Worm (Caenorhabditis elegans) whole organism, L1 larva: ENCODE measurements around the gene msp-58.

Experiments used
- C16A3.4 ChIP-seq: fragments of 150-350 bp; optimal IDR thresholded peaks from 2 replicates; lab custom pipeline; 2014; ENCODE audit warnings: missing biosample characterization, missing genetic modification characterization
- ceh-8 ChIP-seq: fragments of 200-800 bp; sonication (Bioruptor generic); optimal IDR thresholded peaks from 2 replicates; lab custom pipeline; 2018; ENCODE audit warnings: mild to moderate bottlenecking, missing genetic modification characterization, moderate library complexity, missing compliant biosample characterization
- egl-13 ChIP-seq: sonication (generic microtip); optimal IDR thresholded peaks from 2 replicates; lab custom pipeline; 2016; ENCODE audit warnings: missing genotype, missing genetic modification reagents, missing genetic modification characterization, missing compliant biosample characterization
- egl-27 ChIP-seq, 2 experiments: fragments of 150-350 bp in 1 of 2; sonication (generic microtip); optimal IDR thresholded peaks; 3 replicates each; lab custom pipeline; 2017 to 2018; ENCODE audit warnings: missing biosample characterization in 2 of 2, missing genetic modification characterization in 2 of 2, missing genetic modification reagents in 2 of 2
- isw-1 ChIP-seq: fragments of 200-800 bp; sonication (Bioruptor generic); IDR thresholded peaks from 2 replicates; pipeline ENCODE4 v1.3.6; 2022; ENCODE audit warnings: missing genetic modification characterization, missing compliant biosample characterization
- lin-13 ChIP-seq: fragments of 150-350 bp; optimal IDR thresholded peaks from 2 replicates; lab custom pipeline; 2014; ENCODE audit warnings: missing biosample characterization, missing genetic modification reagents, missing genetic modification characterization
- lin-14 ChIP-seq: fragments of 200-800 bp; sonication (Bioruptor generic); optimal IDR thresholded peaks from 2 replicates; lab custom pipeline; 2018; ENCODE audit warnings: mild to moderate bottlenecking, missing genetic modification characterization, moderate library complexity, missing compliant biosample characterization
- mdl-1 ChIP-seq, 2 experiments: fragments of 150-350 bp; optimal IDR thresholded peaks; 2 replicates each; lab custom pipeline; 2014 to 2017; ENCODE audit warnings: missing biosample characterization in 2 of 2, missing genetic modification characterization in 2 of 2, inconsistent platforms in 1 of 2
- nhr-11 ChIP-seq: fragments of 150-350 bp; optimal IDR thresholded peaks from 2 replicates; lab custom pipeline; 2014; ENCODE audit warnings: missing biosample characterization, missing genetic modification characterization
- nhr-20 ChIP-seq: sonication (generic microtip); optimal IDR thresholded peaks from 2 replicates; lab custom pipeline; 2016; ENCODE audit warnings: mild to moderate bottlenecking, missing genetic modification characterization, missing compliant biosample characterization
- nhr-237 ChIP-seq: fragments of 150-350 bp; optimal IDR thresholded peaks from 2 replicates; lab custom pipeline; 2014; ENCODE audit warnings: missing biosample characterization, missing genetic modification characterization

- TF ChIP-seq nhr-11 (tag; lab: Kevin White, UChicago) (no peak), C16A3.4 (tag; lab: Kevin White, UChicago) (no peak), egl-13 (tag; lab: Kevin White, UChicago) (no peak), nhr-237 (no peak), lin-13 (no peak), ceh-8 (GFP tag; lab: Kevin White, UChicago) (no peak), isw-1 (GFP tag; lab: Robert Waterston, UW) (no peak), egl-27 (tag; optimal IDR thresholded peaks at IDR 0.05; lab: Kevin White, UChicago) (no peak), lin-14 (GFP tag; lab: Kevin White, UChicago) (no peak), nhr-20 (tag; lab: Kevin White, UChicago) (no peak), mdl-1 (tag; optimal IDR thresholded peaks at IDR 0.05; lab: Kevin White, UChicago) (no peak)
These were observed 23.8 kb downstream of the msp-58 start, which contains the start of gene Y4C6B.3 for ce11 chrIV:5332178-5332577.
